Worm (Caenorhabditis elegans) whole organism, L3 larva: Measurements from ENCODE around the gene F35C11.4.
A peak's percentile ranks its signal among the peaks of the same experiment; 100 is the strongest.

Source experiments
- R02D3.7 ChIP-seq: fragments of 150-350 bp; optimal IDR thresholded peaks from 2 replicates; lab custom pipeline; 2014; ENCODE audit warnings: missing biosample characterization, missing genetic modification characterization
- ZK546.5 ChIP-seq: sonication (generic microtip); optimal IDR thresholded peaks from 2 replicates; lab custom pipeline; 2017; ENCODE audit warnings: missing biosample characterization, missing genetic modification characterization
- aly-2 ChIP-seq: fragments of 150-350 bp; optimal IDR thresholded peaks from 2 replicates; lab custom pipeline; 2014; ENCODE audit warnings: missing biosample characterization, missing genetic modification characterization
- ama-1 ChIP-seq: fragments of 150-350 bp; optimal IDR thresholded peaks from 2 replicates; lab custom pipeline; 2018
- ceh-16 ChIP-seq: sonication (generic microtip); optimal IDR thresholded peaks from 2 replicates; lab custom pipeline; 2017; ENCODE audit warnings: missing biosample characterization, missing genetic modification characterization
- ceh-28 ChIP-seq: fragments of 150-350 bp; optimal IDR thresholded peaks from 2 replicates; lab custom pipeline; 2014; ENCODE audit warnings: missing biosample characterization, missing genetic modification reagents, missing genetic modification characterization
- ceh-82 ChIP-seq: fragments of 150-350 bp; optimal IDR thresholded peaks from 2 replicates; lab custom pipeline; 2014; ENCODE audit warnings: missing biosample characterization, missing genetic modification characterization
- ceh-9 ChIP-seq: sonication (generic microtip); optimal IDR thresholded peaks from 2 replicates; lab custom pipeline; 2018; ENCODE audit warnings: missing biosample characterization, missing genetic modification characterization
- daf-12 ChIP-seq: fragments of 150-350 bp; optimal IDR thresholded peaks from 2 replicates; lab custom pipeline; 2014; ENCODE audit warnings: missing biosample characterization, missing genetic modification reagents, missing genetic modification characterization
- egl-27 ChIP-seq: sonication (generic microtip); optimal IDR thresholded peaks from 4 replicates; lab custom pipeline; 2017; ENCODE audit warnings: missing biosample characterization, missing genetic modification reagents, missing genetic modification characterization
- egl-5 ChIP-seq: fragments of 150-350 bp; optimal IDR thresholded peaks from 2 replicates; lab custom pipeline; 2017; ENCODE audit warnings: missing biosample characterization, missing genetic modification reagents, missing genetic modification characterization, inconsistent platforms
- elt-3 ChIP-seq, 3 experiments: fragments of 150-350 bp in 1 of 3; sonication (generic microtip) in 2 of 3; optimal IDR thresholded peaks; 2 replicates in 2 of 3; 4 replicates in 1 of 3; lab custom pipeline; 2014 to 2017; ENCODE audit warnings: missing biosample characterization in 3 of 3, missing genetic modification characterization in 3 of 3
- eor-1 ChIP-seq, 2 experiments: fragments of 150-350 bp; optimal IDR thresholded peaks; 2 replicates each; lab custom pipeline; 2014 to 2018; ENCODE audit warnings: missing biosample characterization in 2 of 2, missing genetic modification characterization in 2 of 2
- fkh-10 ChIP-seq: sonication (generic microtip); optimal IDR thresholded peaks from 2 replicates; lab custom pipeline; 2017; ENCODE audit warnings: missing biosample characterization, missing genetic modification reagents, missing genetic modification characterization
- fkh-2 ChIP-seq: fragments of 150-350 bp; optimal IDR thresholded peaks from 2 replicates; lab custom pipeline; 2014; ENCODE audit warnings: missing biosample characterization, missing genetic modification reagents, missing genetic modification characterization
- fos-1 ChIP-seq: fragments of 150-350 bp; optimal IDR thresholded peaks from 2 replicates; lab custom pipeline; 2014; ENCODE audit warnings: missing biosample characterization, missing genetic modification characterization
- hmg-11 ChIP-seq: sonication (generic microtip); optimal IDR thresholded peaks from 2 replicates; lab custom pipeline; 2016; ENCODE audit warnings: missing genetic modification characterization, missing compliant biosample characterization
- jun-1 ChIP-seq: fragments of 150-350 bp; optimal IDR thresholded peaks from 2 replicates; lab custom pipeline; 2014; ENCODE audit warnings: missing biosample characterization, missing genetic modification reagents, missing genetic modification characterization
- lin-15B ChIP-seq: fragments of 150-350 bp; optimal IDR thresholded peaks from 2 replicates; lab custom pipeline; 2014; ENCODE audit warnings: missing biosample characterization, missing genetic modification characterization
- lin-39 ChIP-seq: fragments of 150-350 bp; optimal IDR thresholded peaks from 2 replicates; lab custom pipeline; 2018; ENCODE audit warnings: missing biosample characterization, missing genetic modification reagents, missing genetic modification characterization
- lsy-12 ChIP-seq: sonication (generic microtip); optimal IDR thresholded peaks from 2 replicates; lab custom pipeline; 2016; ENCODE audit warnings: mild to moderate bottlenecking, missing genetic modification characterization, missing compliant biosample characterization
- mdl-1 ChIP-seq: fragments of 150-350 bp; optimal IDR thresholded peaks from 2 replicates; lab custom pipeline; 2014; ENCODE audit warnings: missing biosample characterization, missing genetic modification characterization
- mml-1 ChIP-seq: fragments of 150-350 bp; sonication (generic microtip); optimal IDR thresholded peaks from 3 replicates; lab custom pipeline; 2014; ENCODE audit warnings: missing biosample characterization, missing genetic modification characterization
- nfya-1 ChIP-seq: sonication (generic microtip); optimal IDR thresholded peaks from 2 replicates; lab custom pipeline; 2017; ENCODE audit warnings: missing genetic modification characterization, mild to moderate bottlenecking, missing compliant biosample characterization, antibody characterized with exemption, moderate library complexity; ENCODE audit not compliant: insufficient read depth
- nhr-11 ChIP-seq: fragments of 150-350 bp; optimal IDR thresholded peaks from 2 replicates; lab custom pipeline; 2014; ENCODE audit warnings: missing biosample characterization, missing genetic modification characterization
- nhr-12 ChIP-seq: fragments of 150-350 bp; optimal IDR thresholded peaks from 2 replicates; lab custom pipeline; 2014; ENCODE audit warnings: missing biosample characterization, missing genetic modification characterization
- nhr-23 ChIP-seq: fragments of 150-350 bp; optimal IDR thresholded peaks from 2 replicates; lab custom pipeline; 2014; ENCODE audit warnings: missing biosample characterization, missing genetic modification reagents, missing genetic modification characterization
- nhr-237 ChIP-seq: fragments of 150-350 bp; optimal IDR thresholded peaks from 2 replicates; lab custom pipeline; 2014; ENCODE audit warnings: missing biosample characterization, missing genetic modification characterization
- nhr-25 ChIP-seq: sonication (generic microtip); optimal IDR thresholded peaks from 2 replicates; lab custom pipeline; 2017; ENCODE audit warnings: missing biosample characterization, missing genetic modification characterization
- nhr-28 ChIP-seq: fragments of 150-350 bp; optimal IDR thresholded peaks from 2 replicates; lab custom pipeline; 2014; ENCODE audit warnings: missing biosample characterization, missing genetic modification characterization
- nhr-67 ChIP-seq: fragments of 150-350 bp; optimal IDR thresholded peaks from 2 replicates; lab custom pipeline; 2014; ENCODE audit warnings: missing biosample characterization, missing genetic modification characterization
- nhr-77 ChIP-seq: fragments of 150-350 bp; optimal IDR thresholded peaks from 2 replicates; lab custom pipeline; 2014; ENCODE audit warnings: missing biosample characterization, missing genetic modification characterization
- pha-4 ChIP-seq: fragments of 150-350 bp; optimal IDR thresholded peaks from 2 replicates; lab custom pipeline; 2014; ENCODE audit warnings: missing biosample characterization, missing genetic modification reagents, missing genetic modification characterization
- pqm-1 ChIP-seq: fragments of 150-350 bp; optimal IDR thresholded peaks from 2 replicates; lab custom pipeline; 2017; ENCODE audit warnings: missing biosample characterization, missing genetic modification characterization, inconsistent platforms
- sea-2 ChIP-seq: fragments of 150-350 bp; sonication (generic microtip); optimal IDR thresholded peaks from 4 replicates; lab custom pipeline; 2014; ENCODE audit warnings: missing biosample characterization, missing genetic modification reagents, missing genetic modification characterization
- skn-1 ChIP-seq: fragments of 150-350 bp; optimal IDR thresholded peaks from 2 replicates; lab custom pipeline; 2014; ENCODE audit warnings: missing biosample characterization, missing genetic modification characterization
- snpc-4 ChIP-seq: fragments of 150-350 bp; optimal IDR thresholded peaks from 2 replicates; lab custom pipeline; 2014; ENCODE audit warnings: missing biosample characterization, missing genetic modification characterization
- tbx-2 ChIP-seq: sonication (generic microtip); optimal IDR thresholded peaks from 2 replicates; lab custom pipeline; 2016; ENCODE audit warnings: mild to moderate bottlenecking, missing genetic modification characterization, missing compliant biosample characterization
- unc-39 ChIP-seq: sonication (generic microtip); optimal IDR thresholded peaks from 4 replicates; lab custom pipeline; 2017; ENCODE audit warnings: missing biosample characterization, missing genetic modification characterization
- unc-62 ChIP-seq: fragments of 150-350 bp; sonication (generic microtip); optimal IDR thresholded peaks from 4 replicates; lab custom pipeline; 2014; ENCODE audit warnings: missing biosample characterization, missing genetic modification reagents, missing genetic modification characterization
- zag-1 ChIP-seq: fragments of 150-350 bp; optimal IDR thresholded peaks from 2 replicates; lab custom pipeline; 2014; ENCODE audit warnings: missing biosample characterization, missing genetic modification characterization
- ztf-11 ChIP-seq: fragments of 150-350 bp; optimal IDR thresholded peaks from 2 replicates; lab custom pipeline; 2014; ENCODE audit warnings: missing biosample characterization, missing genetic modification characterization
- ztf-4 ChIP-seq: fragments of 150-350 bp; optimal IDR thresholded peaks from 2 replicates; lab custom pipeline; 2014; ENCODE audit warnings: missing biosample characterization, missing genetic modification characterization

The F35C11.4 gene

ce11 chrII:8222309-8223065 lies 26.3 kb upstream of the F35C11.4 start, which contains the start of gene dab-1:
dab-1 (plus strand) TSS chrII:8222386.
- TF ChIP-seq nhr-77 (tag; lab: Kevin White, UChicago) (no peak), ceh-82 (tag; lab: Kevin White, UChicago) (no peak), mdl-1 (tag; lab: Kevin White, UChicago) (peak; percentile 15), mml-1 (no peak), ztf-11 (tag; lab: Kevin White, UChicago) (no peak), ceh-16 (tag; lab: Kevin White, UChicago) (no peak), nhr-12 (no peak), tbx-2 (no peak), unc-39 (no peak), daf-12 (tag; lab: Kevin White, UChicago) (no peak), sea-2 (GFP tag; lab: Kevin White, UChicago) (no peak), lin-15B (tag; lab: Kevin White, UChicago) (no peak), ceh-28 (tag; lab: Kevin White, UChicago) (no peak), hmg-11 (tag; lab: Kevin White, UChicago) (peak; percentile 50), pha-4 (peak; percentile 4), nhr-28 (no peak), elt-3 (tag; optimal IDR thresholded peaks at IDR 0.05; lab: Kevin White, UChicago) (no peak), fos-1 (tag; lab: Kevin White, UChicago) (no peak), ZK546.5 (tag; lab: Kevin White, UChicago) (no peak), pqm-1 (tag; lab: Kevin White, UChicago) (no peak), nhr-67 (tag; lab: Kevin White, UChicago) (no peak), nhr-237 (tag; lab: Kevin White, UChicago) (no peak), egl-27 (tag; lab: Kevin White, UChicago) (no peak), ama-1 (lab: Kevin White, UChicago) (peak; percentile 31), fkh-10 (GFP tag; lab: Kevin White, UChicago) (no peak), nhr-23 (peak; percentile 40), nhr-11 (no peak), ztf-4 (tag; lab: Kevin White, UChicago) (no peak), lin-39 (tag; lab: Kevin White, UChicago) (no peak), lsy-12 (tag; lab: Kevin White, UChicago) (no peak), nhr-25 (tag; lab: Kevin White, UChicago) (peak; percentile 88), nfya-1 (tag; lab: Kevin White, UChicago) (peak; percentile 1), R02D3.7 (tag; lab: Kevin White, UChicago) (no peak), jun-1 (no peak), aly-2 (tag; lab: Kevin White, UChicago) (no peak), skn-1 (no peak), unc-62 (no peak), fkh-2 (no peak), egl-5 (tag; lab: Kevin White, UChicago) (no peak), snpc-4 (tag; lab: Kevin White, UChicago) (peak; percentile 8), eor-1 (tag; optimal IDR thresholded peaks at IDR 0.05; lab: Kevin White, UChicago) (no peak), zag-1 (tag; lab: Kevin White, UChicago) (no peak), ceh-9 (tag; lab: Kevin White, UChicago) (no peak)

ce11 chrII:8223422-8223821 lies 25.4 kb upstream of the F35C11.4 start:
- TF ChIP-seq R02D3.7 (tag; lab: Kevin White, UChicago) (no peak), nhr-25 (tag; lab: Kevin White, UChicago) (peak; percentile 43)
